Worm (Caenorhabditis elegans) whole organism, late embryonic: ENCODE data around the gene asp-13.
A peak's percentile ranks its signal among the peaks of the same experiment; 100 is the strongest.

Experiments used
- C38D4.7 ChIP-seq: fragments of 200-800 bp; sonication (Bioruptor generic); optimal IDR thresholded peaks from 2 replicates; lab custom pipeline; 2018; ENCODE audit warnings: mild to moderate bottlenecking, missing genetic modification characterization, moderate library complexity, missing compliant biosample characterization
- F13H6.1 ChIP-seq: sonication (generic microtip); optimal IDR thresholded peaks from 2 replicates; lab custom pipeline; 2016; ENCODE audit warnings: missing genetic modification characterization, missing compliant biosample characterization
- K02D7.2 ChIP-seq: sonication (generic microtip); optimal IDR thresholded peaks from 2 replicates; lab custom pipeline; 2017; ENCODE audit warnings: mild to moderate bottlenecking, missing genetic modification characterization, missing compliant biosample characterization
- Y22D7AL.16 ChIP-seq: sonication (generic microtip); optimal IDR thresholded peaks from 2 replicates; lab custom pipeline; 2016; ENCODE audit warnings: missing genetic modification characterization, missing compliant biosample characterization
- ceh-14 ChIP-seq: sonication (generic microtip); optimal IDR thresholded peaks from 2 replicates; lab custom pipeline; 2016; ENCODE audit warnings: missing genotype, missing genetic modification characterization, missing compliant biosample characterization
- ceh-18 ChIP-seq: sonication (generic microtip); optimal IDR thresholded peaks from 2 replicates; lab custom pipeline; 2016; ENCODE audit warnings: missing genetic modification characterization, missing compliant biosample characterization
- ceh-19 ChIP-seq: fragments of 200-800 bp; sonication (Bioruptor generic); optimal IDR thresholded peaks from 2 replicates; lab custom pipeline; 2018; ENCODE audit warnings: mild to moderate bottlenecking, missing genetic modification characterization, missing compliant biosample characterization
- ceh-2 ChIP-seq: sonication (generic microtip); optimal IDR thresholded peaks from 2 replicates; lab custom pipeline; 2016; ENCODE audit warnings: missing genotype, missing genetic modification characterization, missing compliant biosample characterization
- ceh-30 ChIP-seq: fragments of 150-350 bp; optimal IDR thresholded peaks from 2 replicates; lab custom pipeline; 2014; ENCODE audit warnings: missing biosample characterization, missing genetic modification characterization
- ceh-34 ChIP-seq: sonication (generic microtip); optimal IDR thresholded peaks from 2 replicates; lab custom pipeline; 2016; ENCODE audit warnings: mild to moderate bottlenecking, missing genetic modification characterization, missing compliant biosample characterization
- ceh-6 ChIP-seq: fragments of 200-800 bp; sonication (Bioruptor generic); optimal IDR thresholded peaks from 2 replicates; lab custom pipeline; 2018; ENCODE audit warnings: mild to moderate bottlenecking, missing genetic modification characterization, missing compliant biosample characterization
- dmd-4 ChIP-seq: sonication (generic microtip); optimal IDR thresholded peaks from 2 replicates; lab custom pipeline; 2016; ENCODE audit warnings: borderline replicate concordance, missing genetic modification characterization, missing compliant biosample characterization
- dve-1 ChIP-seq: sonication (generic microtip); optimal IDR thresholded peaks from 2 replicates; lab custom pipeline; 2017; ENCODE audit warnings: antibody characterized with exemption, mild to moderate bottlenecking, missing genetic modification characterization, missing compliant biosample characterization
- elt-2 ChIP-seq: sonication (generic microtip); optimal IDR thresholded peaks from 2 replicates; lab custom pipeline; 2016; ENCODE audit warnings: missing genetic modification reagents, missing genetic modification characterization, missing compliant biosample characterization
- eyg-1 ChIP-seq: sonication (generic microtip); optimal IDR thresholded peaks from 2 replicates; lab custom pipeline; 2016; ENCODE audit warnings: missing genotype, missing genetic modification characterization, missing compliant biosample characterization
- hlh-30 ChIP-seq: sonication (generic microtip); optimal IDR thresholded peaks from 2 replicates; lab custom pipeline; 2017; ENCODE audit warnings: antibody characterized with exemption, missing genetic modification characterization, missing compliant biosample characterization; ENCODE audit not compliant: insufficient read depth
- nhr-11 ChIP-seq: fragments of 150-350 bp; optimal IDR thresholded peaks from 2 replicates; lab custom pipeline; 2014; ENCODE audit warnings: missing biosample characterization, missing genetic modification characterization
- odd-2 ChIP-seq: sonication (generic microtip); optimal IDR thresholded peaks from 2 replicates; lab custom pipeline; 2017; ENCODE audit warnings: antibody characterized with exemption, mild to moderate bottlenecking, missing genetic modification characterization, missing compliant biosample characterization
- pha-4 ChIP-seq: fragments of 150-350 bp; optimal IDR thresholded peaks from 2 replicates; lab custom pipeline; 2018; ENCODE audit warnings: missing biosample characterization, missing genetic modification reagents, missing genetic modification characterization
- pros-1 ChIP-seq: fragments of 150-350 bp; optimal IDR thresholded peaks from 2 replicates; lab custom pipeline; 2014; ENCODE audit warnings: missing biosample characterization, missing genetic modification reagents, missing genetic modification characterization
- rnt-1 ChIP-seq: sonication (generic microtip); optimal IDR thresholded peaks from 2 replicates; lab custom pipeline; 2016; ENCODE audit warnings: missing genetic modification characterization, missing compliant biosample characterization
- sdc-2 ChIP-seq: sonication (generic microtip); optimal IDR thresholded peaks from 2 replicates; lab custom pipeline; 2016; ENCODE audit warnings: missing genotype, missing genetic modification characterization, missing compliant biosample characterization
- sox-2 ChIP-seq: fragments of 200-800 bp; sonication (Bioruptor generic); IDR thresholded peaks from 2 replicates; pipeline ENCODE4 v1.3.6; 2022; ENCODE audit warnings: missing genetic modification reagents, missing genetic modification characterization, missing compliant biosample characterization
- tbx-2 ChIP-seq: sonication (generic microtip); optimal IDR thresholded peaks from 2 replicates; lab custom pipeline; 2016; ENCODE audit warnings: missing genetic modification characterization, missing compliant biosample characterization
- tbx-7 ChIP-seq: sonication (generic microtip); optimal IDR thresholded peaks from 2 replicates; lab custom pipeline; 2016; ENCODE audit warnings: missing genotype, missing genetic modification characterization, missing compliant biosample characterization
- ttx-3 ChIP-seq: sonication (generic microtip); optimal IDR thresholded peaks from 2 replicates; lab custom pipeline; 2016; ENCODE audit warnings: missing genetic modification reagents, missing genetic modification characterization, missing compliant biosample characterization
- unc-3 ChIP-seq, 2 experiments: fragments of 200-800 bp in 1 of 2; sonication (Bioruptor generic) in 1 of 2; sonication (generic microtip) in 1 of 2; conservative IDR thresholded peaks in 1 of 2; optimal IDR thresholded peaks in 1 of 2; 2 replicates each; pipeline versions ENCODE4 v1.3.6 to Lab custom; 2016 to 2022; ENCODE audit warnings: missing compliant biosample characterization in 2 of 2, missing genetic modification characterization in 2 of 2, missing genetic modification reagents in 1 of 2
- unc-42 ChIP-seq: sonication (generic microtip); optimal IDR thresholded peaks from 2 replicates; lab custom pipeline; 2016; ENCODE audit warnings: missing genotype, missing genetic modification characterization, missing compliant biosample characterization
- zip-5 ChIP-seq: sonication (generic microtip); optimal IDR thresholded peaks from 2 replicates; lab custom pipeline; 2016; ENCODE audit warnings: missing genetic modification characterization, missing compliant biosample characterization
- ztf-16 ChIP-seq: sonication (generic microtip); optimal IDR thresholded peaks from 2 replicates; lab custom pipeline; 2017; ENCODE audit warnings: missing genetic modification characterization, missing compliant biosample characterization

The asp-13 gene

DNA sequence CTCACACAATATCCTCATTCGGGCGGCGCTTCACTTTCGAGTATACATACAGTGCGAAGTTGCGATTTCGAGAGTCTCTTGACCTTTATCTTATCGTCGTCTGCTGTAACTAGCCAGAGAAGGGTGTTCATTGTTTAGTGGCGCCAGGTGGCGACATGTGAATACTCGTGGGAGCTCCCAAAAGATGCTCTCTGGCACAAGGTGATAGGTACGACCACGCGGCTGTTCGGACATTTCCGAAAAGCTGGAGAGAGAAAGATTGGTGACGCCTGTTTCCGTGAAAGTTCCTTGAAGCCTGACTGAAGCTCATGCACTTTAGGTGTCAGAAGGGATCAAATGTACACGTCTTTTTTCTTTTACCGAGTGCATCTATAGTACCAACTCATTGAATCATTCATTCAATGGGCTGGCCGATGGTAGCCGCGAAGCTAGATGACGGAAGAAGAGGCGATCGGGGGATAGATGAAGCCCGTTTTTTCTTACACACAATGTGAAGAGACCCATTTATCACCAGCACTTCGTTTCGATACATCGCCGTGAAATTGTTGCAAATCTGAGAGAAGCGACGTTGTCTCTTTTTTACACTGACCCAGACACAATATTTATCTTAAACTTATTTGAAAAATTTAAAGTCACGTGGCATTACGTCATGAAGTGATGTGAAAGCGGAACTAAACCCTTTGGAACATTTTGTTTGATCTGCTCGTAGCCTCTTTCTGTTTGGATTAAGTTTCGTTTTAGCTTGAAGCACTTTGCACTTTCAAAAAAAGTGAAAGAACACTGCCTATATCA, 24.4 kb upstream of the asp-13 start:
- peak; percentile 40 for TF ChIP-seq ceh-18 (tag; lab: Kevin White, UChicago)
- no peak for TF ChIP-seq tbx-7 (tag; lab: Kevin White, UChicago)
- no peak for TF ChIP-seq ceh-34 (tag; lab: Kevin White, UChicago)
- TF ChIP-seq, all 69 proteins: peak for 1

DNA sequence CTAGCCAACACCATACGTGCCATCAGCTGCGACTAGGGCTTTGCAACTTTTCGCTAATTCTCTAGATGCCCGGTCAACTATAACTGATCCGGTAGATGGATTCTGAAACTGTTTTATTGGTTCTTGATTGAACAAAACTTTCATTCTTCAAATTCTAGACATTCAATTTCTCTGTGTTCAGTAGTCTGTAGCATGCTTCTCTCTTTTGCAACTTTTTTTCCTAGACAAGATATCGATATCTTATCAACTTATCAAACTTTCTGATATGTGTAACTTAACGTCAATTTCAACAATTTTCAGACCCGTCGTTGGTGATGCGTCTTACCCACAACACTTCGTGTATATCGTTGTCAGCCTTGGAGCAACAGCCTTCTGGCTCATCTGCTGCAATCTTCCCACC, 22.8 kb upstream of the asp-13 start, which contains the start of gene ZC190.4:
ZC190.4 (plus strand) TSS at position 301 of the 400 bp plus-strand sequence.
- TF ChIP-seq rnt-1 (tag; lab: Kevin White, UChicago) = no peak
- TF ChIP-seq K02D7.2 = no peak
- no peak for TF ChIP-seq ceh-2 (tag; lab: Kevin White, UChicago)
- no peak for TF ChIP-seq odd-2 (tag; lab: Kevin White, UChicago)
- TF ChIP-seq ceh-14 (tag; lab: Kevin White, UChicago) = no peak
- no peak for TF ChIP-seq C38D4.7
- TF ChIP-seq nhr-11 = no peak
- no peak for TF ChIP-seq unc-3 (GFP tag; conservative IDR thresholded peaks at IDR 0.05; lab: Robert Waterston, UW)
- TF ChIP-seq unc-3 (tag; optimal IDR thresholded peaks at IDR 0.05; lab: Kevin White, UChicago) = no peak
- TF ChIP-seq ceh-19 (GFP tag; lab: Kevin White, UChicago) = no peak
- no peak for TF ChIP-seq zip-5
- TF ChIP-seq ztf-16 (tag; lab: Kevin White, UChicago) = no peak
- no peak for TF ChIP-seq ceh-6 (GFP tag; lab: Kevin White, UChicago)
- TF ChIP-seq sdc-2 (tag; lab: Kevin White, UChicago) = no peak
- TF ChIP-seq Y22D7AL.16 = no peak
- TF ChIP-seq ceh-30 (tag; lab: Kevin White, UChicago) = no peak
- TF ChIP-seq dve-1 (tag; lab: Kevin White, UChicago) = no peak
- no peak for TF ChIP-seq elt-2 (tag; lab: Kevin White, UChicago)
- TF ChIP-seq sox-2 = no peak
- TF ChIP-seq ttx-3 (tag; lab: Kevin White, UChicago) = no peak
- TF ChIP-seq pha-4 (tag; lab: Kevin White, UChicago) = no peak

DNA sequence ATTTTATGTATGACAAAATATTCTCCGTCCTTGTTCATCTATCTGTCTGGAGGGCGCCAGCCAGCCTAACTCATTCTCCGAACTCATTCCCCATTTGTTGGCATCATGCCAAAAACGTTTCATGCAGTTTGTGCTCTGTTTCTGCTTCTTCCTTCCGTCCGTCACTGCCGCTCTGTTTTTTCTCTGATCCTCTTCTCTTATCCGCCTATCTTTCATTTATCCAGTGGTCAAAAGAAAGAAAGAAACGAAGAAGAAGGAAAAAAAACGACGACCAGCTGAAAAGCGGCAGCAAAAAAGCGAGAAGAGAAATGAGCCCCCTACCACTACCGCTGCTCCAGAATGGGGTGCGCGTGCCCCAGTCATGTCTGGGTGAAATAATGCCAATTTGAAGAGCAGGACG, 20.0 kb upstream of the asp-13 start:
- TF ChIP-seq tbx-7 (tag; lab: Kevin White, UChicago) (no peak), dmd-4 (tag; lab: Kevin White, UChicago) (peak; percentile 13)
- TF ChIP-seq, all 69 proteins: peak for 1

DNA sequence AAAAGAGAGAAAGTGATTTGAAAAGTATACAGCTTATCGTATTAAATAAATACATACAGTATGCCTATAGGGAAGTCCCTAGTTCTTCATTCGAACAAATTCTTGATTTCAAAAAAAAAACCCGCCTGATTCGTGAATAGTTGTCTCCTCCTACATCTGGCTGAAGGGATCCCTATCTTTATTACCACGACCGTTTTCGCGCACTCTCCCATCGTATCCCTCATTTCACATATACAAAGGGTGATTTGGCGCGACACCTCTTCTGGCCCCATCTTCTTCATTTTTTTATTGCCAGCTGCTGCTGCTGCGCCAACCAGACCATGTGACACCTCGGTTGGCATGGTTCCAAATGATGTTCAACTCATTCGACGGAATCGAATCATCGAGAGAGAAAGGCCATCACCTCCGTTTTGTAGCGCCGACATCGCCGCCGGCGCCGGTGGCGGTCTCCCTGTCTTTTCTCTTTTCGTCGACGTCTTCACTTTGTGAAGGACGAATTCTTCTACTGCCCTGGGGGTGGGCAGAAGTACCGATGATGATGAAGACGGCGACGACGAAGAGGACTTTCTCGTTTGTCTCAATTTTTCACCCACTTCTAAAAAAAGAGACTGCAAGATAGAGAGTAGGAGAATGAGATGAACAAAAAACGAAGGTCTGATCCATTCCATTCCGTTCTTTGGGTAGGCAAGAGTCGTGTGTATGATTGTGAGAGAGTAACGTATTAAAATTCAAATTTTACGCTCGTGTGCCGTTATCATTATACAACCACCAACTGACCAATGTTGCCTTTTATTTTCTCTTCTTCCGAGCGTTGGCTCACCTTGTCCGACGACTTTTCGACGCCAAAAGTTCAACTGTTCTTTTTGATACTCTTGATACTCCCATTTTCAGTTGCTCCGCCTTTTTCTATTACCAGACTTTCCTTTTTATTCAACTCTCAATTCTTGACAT, 19.3 kb upstream of the asp-13 start:
- no peak for TF ChIP-seq eyg-1 (tag; lab: Kevin White, UChicago)
- TF ChIP-seq unc-42 (tag; lab: Kevin White, UChicago) = no peak
- no peak for TF ChIP-seq unc-3 (GFP tag; conservative IDR thresholded peaks at IDR 0.05; lab: Robert Waterston, UW)
- no peak for TF ChIP-seq unc-3 (tag; optimal IDR thresholded peaks at IDR 0.05; lab: Kevin White, UChicago)
- TF ChIP-seq hlh-30 = peak; percentile 7
- TF ChIP-seq tbx-2 (tag; lab: Kevin White, UChicago) = peak; percentile 9
- no peak for TF ChIP-seq F13H6.1 (tag; lab: Kevin White, UChicago)
- TF ChIP-seq pros-1 (tag; lab: Kevin White, UChicago) = no peak
